Worm (Caenorhabditis elegans): ENCODE results near the gene mogs-1.

Gene mogs-1

ce11 chrIV:11009928-11010327 is 11.8 kb downstream of the mogs-1 start:
- TF ChIP-seq aly-2 (tag; optimal IDR thresholded peaks at IDR 0.05) (no peak), crh-2 (tag; optimal IDR thresholded peaks at IDR 0.05) (no peak), sma-3 (GFP tag; optimal IDR thresholded peaks at IDR 0.05) (no peak), R02D3.7 (tag; optimal IDR thresholded peaks at IDR 0.05) (no peak), ztf-4 (tag; optimal IDR thresholded peaks at IDR 0.05) (no peak), nhr-25 (tag; optimal IDR thresholded peaks at IDR 0.05) (no peak), egl-27 (tag; optimal IDR thresholded peaks at IDR 0.05) (no peak), nhr-23 (tag; optimal IDR thresholded peaks at IDR 0.05) (no peak), sem-4 (tag; optimal IDR thresholded peaks at IDR 0.05) (no peak), nhr-237 (tag; optimal IDR thresholded peaks at IDR 0.05) (no peak), nhr-6 (tag; optimal IDR thresholded peaks at IDR 0.05) (no peak), lin-39 (tag; optimal IDR thresholded peaks at IDR 0.05) (no peak)

ce11 chrIV:11008996-11009395 is 12.7 kb downstream of the mogs-1 start, which contains the start of gene F13H10.6:
TSS of gene F13H10.6 (plus strand) at chrIV:11009296.
- no peak for TF ChIP-seq dmd-4 (tag; optimal IDR thresholded peaks at IDR 0.05)
- TF ChIP-seq nhr-12 (tag; optimal IDR thresholded peaks at IDR 0.05): no peak
- TF ChIP-seq nhr-6 (tag; optimal IDR thresholded peaks at IDR 0.05): no peak
- TF ChIP-seq unc-55 (GFP tag; optimal IDR thresholded peaks at IDR 0.05): no peak
- no peak for TF ChIP-seq ama-1 (optimal IDR thresholded peaks at IDR 0.05)
- no peak for TF ChIP-seq lin-11 (tag; optimal IDR thresholded peaks at IDR 0.05)
- no peak for TF ChIP-seq lin-13 (GFP tag; optimal IDR thresholded peaks at IDR 0.05)
- no peak for TF ChIP-seq lsy-2 (tag; optimal IDR thresholded peaks at IDR 0.05)
- no peak for TF ChIP-seq elt-3 (tag; optimal IDR thresholded peaks at IDR 0.05)
- TF ChIP-seq peb-1 (tag; optimal IDR thresholded peaks at IDR 0.05): no peak
- no peak for TF ChIP-seq nhr-10 (tag; optimal IDR thresholded peaks at IDR 0.05)
- TF ChIP-seq crh-2 (tag; optimal IDR thresholded peaks at IDR 0.05): no peak

- no peak for TF ChIP-seq lin-13 (GFP tag; optimal IDR thresholded peaks at IDR 0.05)
- TF ChIP-seq lin-39 (tag; optimal IDR thresholded peaks at IDR 0.05): no peak
- no peak for TF ChIP-seq lsy-2 (tag; optimal IDR thresholded peaks at IDR 0.05)
- no peak for TF ChIP-seq peb-1 (tag; optimal IDR thresholded peaks at IDR 0.05)
- TF ChIP-seq F13H6.1 (tag; optimal IDR thresholded peaks at IDR 0.05): peak; percentile 1
- TF ChIP-seq crh-2 (tag; optimal IDR thresholded peaks at IDR 0.05): peak; percentile 33
- no peak for TF ChIP-seq skn-1 (tag; optimal IDR thresholded peaks at IDR 0.05)
- no peak for TF ChIP-seq alr-1 (tag; optimal IDR thresholded peaks at IDR 0.05)
- peak; percentile 32 for TF ChIP-seq nhr-21 (tag; optimal IDR thresholded peaks at IDR 0.05)
- TF ChIP-seq ztf-4 (tag; optimal IDR thresholded peaks at IDR 0.05): no peak
- peak; percentile 2 for TF ChIP-seq C34F6.9 (tag; optimal IDR thresholded peaks at IDR 0.05)
- TF ChIP-seq aly-2 (tag; optimal IDR thresholded peaks at IDR 0.05): no peak
- no peak for TF ChIP-seq ama-1 (optimal IDR thresholded peaks at IDR 0.05)
- no peak for TF ChIP-seq R02D3.7 (tag; optimal IDR thresholded peaks at IDR 0.05)
- TF ChIP-seq nhr-11 (tag; optimal IDR thresholded peaks at IDR 0.05): no peak
- no peak for TF ChIP-seq snpc-4 (tag; optimal IDR thresholded peaks at IDR 0.05)
- no peak for TF ChIP-seq nhr-10 (tag; optimal IDR thresholded peaks at IDR 0.05)
- no peak for TF ChIP-seq elt-1 (tag; optimal IDR thresholded peaks at IDR 0.05)
- no peak for TF ChIP-seq unc-39 (tag; optimal IDR thresholded peaks at IDR 0.05)
- TF ChIP-seq unc-62 (GFP tag; optimal IDR thresholded peaks at IDR 0.05): no peak
- TF ChIP-seq ztf-1 (GFP tag; conservative IDR thresholded peaks at IDR 0.05): no peak
- no peak for TF ChIP-seq egl-27 (tag; optimal IDR thresholded peaks at IDR 0.05)
- no peak for TF ChIP-seq elt-3 (tag; optimal IDR thresholded peaks at IDR 0.05)
- TF ChIP-seq lin-11 (tag; optimal IDR thresholded peaks at IDR 0.05): no peak
- peak; percentile 75 for TF ChIP-seq nhr-129 (tag; optimal IDR thresholded peaks at IDR 0.05)
- no peak for TF ChIP-seq nhr-77 (tag; optimal IDR thresholded peaks at IDR 0.05)
- TF ChIP-seq ztf-11 (tag; optimal IDR thresholded peaks at IDR 0.05): no peak
- no peak for TF ChIP-seq ZK546.5 (tag; optimal IDR thresholded peaks at IDR 0.05)
- no peak for TF ChIP-seq sem-4 (tag; optimal IDR thresholded peaks at IDR 0.05)
- no peak for TF ChIP-seq zag-1 (tag; optimal IDR thresholded peaks at IDR 0.05)
- TF ChIP-seq gmeb-1 (tag; optimal IDR thresholded peaks at IDR 0.05): no peak
- TF ChIP-seq mab-5 (tag; optimal IDR thresholded peaks at IDR 0.05): no peak
- no peak for TF ChIP-seq ceh-16 (tag; optimal IDR thresholded peaks at IDR 0.05)
- peak; percentile 89 for TF ChIP-seq blmp-1 (tag; optimal IDR thresholded peaks at IDR 0.05; ENCODE audit: insufficient read depth)
- peak; percentile 48 for TF ChIP-seq sma-3 (GFP tag; optimal IDR thresholded peaks at IDR 0.05)
- TF ChIP-seq mbf-1 (tag; optimal IDR thresholded peaks at IDR 0.05): no peak
- no peak for TF ChIP-seq Y55F3AM.14 (GFP tag; optimal IDR thresholded peaks at IDR 0.05)
- no peak for TF ChIP-seq nhr-12 (tag; optimal IDR thresholded peaks at IDR 0.05)
- no peak for TF ChIP-seq nhr-23 (tag; optimal IDR thresholded peaks at IDR 0.05)
- no peak for TF ChIP-seq dmd-4 (tag; optimal IDR thresholded peaks at IDR 0.05)
- TF ChIP-seq sma-9 (GFP tag; optimal IDR thresholded peaks at IDR 0.05): peak; percentile 24
- no peak for TF ChIP-seq sma-9 (tag; optimal IDR thresholded peaks at IDR 0.05)
- no peak for TF ChIP-seq ceh-82 (tag; optimal IDR thresholded peaks at IDR 0.05)
- TF ChIP-seq nhr-25 (tag; optimal IDR thresholded peaks at IDR 0.05): peak; percentile 66
- no peak for TF ChIP-seq nhr-6 (tag; optimal IDR thresholded peaks at IDR 0.05)
- no peak for TF ChIP-seq mdl-1 (tag; optimal IDR thresholded peaks at IDR 0.05)
- no peak for TF ChIP-seq nhr-237 (tag; optimal IDR thresholded peaks at IDR 0.05)
- peak; percentile 78 for TF ChIP-seq fos-1 (tag; optimal IDR thresholded peaks at IDR 0.05)
Measured at ce11 chrIV:11008255-11008654, 13.5 kb downstream of the mogs-1 start.
